Worm (Caenorhabditis elegans) whole organism, late embryonic: Measurements from ENCODE around the gene srz-6.

Source experiments
- K02D7.2 ChIP-seq: sonication (generic microtip); optimal IDR thresholded peaks from 2 replicates; lab custom pipeline; 2017; ENCODE audit warnings: mild to moderate bottlenecking, missing genetic modification characterization, missing compliant biosample characterization
- ceh-30 ChIP-seq: fragments of 150-350 bp; optimal IDR thresholded peaks from 2 replicates; lab custom pipeline; 2014; ENCODE audit warnings: missing biosample characterization, missing genetic modification characterization
- ceh-48 ChIP-seq: sonication (generic microtip); optimal IDR thresholded peaks from 2 replicates; lab custom pipeline; 2016; ENCODE audit warnings: missing genetic modification characterization, inconsistent platforms, missing compliant biosample characterization
- elt-2 ChIP-seq: sonication (generic microtip); optimal IDR thresholded peaks from 2 replicates; lab custom pipeline; 2016; ENCODE audit warnings: missing genetic modification reagents, missing genetic modification characterization, missing compliant biosample characterization
- ets-4 ChIP-seq: sonication (generic microtip); optimal IDR thresholded peaks from 2 replicates; lab custom pipeline; 2016; ENCODE audit warnings: missing genetic modification characterization, missing compliant biosample characterization
- tbx-2 ChIP-seq: sonication (generic microtip); optimal IDR thresholded peaks from 2 replicates; lab custom pipeline; 2016; ENCODE audit warnings: missing genetic modification characterization, missing compliant biosample characterization
- ttx-3 ChIP-seq: sonication (generic microtip); optimal IDR thresholded peaks from 2 replicates; lab custom pipeline; 2016; ENCODE audit warnings: missing genetic modification reagents, missing genetic modification characterization, missing compliant biosample characterization

Gene srz-6

DNA sequence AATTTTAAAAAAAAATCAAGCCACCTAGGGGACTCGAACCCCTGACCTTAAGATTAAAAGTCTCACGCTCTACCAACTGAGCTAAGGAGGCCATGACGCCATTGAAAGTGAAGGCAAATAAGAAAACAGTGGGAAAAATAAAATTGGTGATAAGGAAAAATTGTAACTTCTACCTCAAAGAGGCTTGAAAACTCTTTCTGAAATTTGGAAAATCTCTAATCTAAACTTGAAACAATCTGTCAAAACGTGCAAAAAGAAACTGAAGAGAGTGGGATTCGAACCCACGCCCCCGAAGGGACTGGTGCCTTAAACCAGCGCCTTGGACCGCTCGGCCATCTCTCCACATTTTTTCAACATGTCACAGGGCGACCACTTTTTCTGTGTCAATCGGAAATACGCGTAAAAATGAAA lies 49.6 kb downstream of the srz-6 start:
- peak; percentile 26 for TF ChIP-seq elt-2 (tag; lab: Kevin White, UChicago)

DNA sequence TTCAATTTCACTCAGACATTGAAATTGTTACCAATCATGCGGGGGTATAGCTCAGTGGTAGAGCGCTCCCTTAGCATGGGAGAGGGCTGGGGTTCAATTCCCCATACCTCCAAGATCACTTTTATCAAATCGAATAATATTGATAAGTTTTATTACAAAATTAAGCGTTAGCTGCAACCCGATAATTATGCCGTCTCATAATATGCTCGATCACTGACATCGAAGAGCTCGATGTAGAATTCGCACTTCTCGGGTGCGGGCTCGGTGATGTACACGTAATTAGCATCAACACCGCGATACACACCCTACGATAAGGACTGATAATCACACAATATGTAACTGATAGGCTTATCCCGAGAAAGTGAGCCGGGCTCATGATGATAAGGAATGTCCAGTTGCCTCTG lies 50.6 kb downstream of the srz-6 start:
- peak; percentile 89 for TF ChIP-seq elt-2 (tag; lab: Kevin White, UChicago)
- no peak for TF ChIP-seq ceh-30
- TF ChIP-seq tbx-2, result no peak
- TF ChIP-seq ceh-48, result no peak
- TF ChIP-seq ttx-3 (tag; lab: Kevin White, UChicago), result no peak
- TF ChIP-seq K02D7.2, result no peak
- no peak for TF ChIP-seq ets-4 (tag; lab: Kevin White, UChicago)
